Fruit fly (Drosophila melanogaster): ENCODE results near the gene CG14322.

The CG14322 gene

DNA sequence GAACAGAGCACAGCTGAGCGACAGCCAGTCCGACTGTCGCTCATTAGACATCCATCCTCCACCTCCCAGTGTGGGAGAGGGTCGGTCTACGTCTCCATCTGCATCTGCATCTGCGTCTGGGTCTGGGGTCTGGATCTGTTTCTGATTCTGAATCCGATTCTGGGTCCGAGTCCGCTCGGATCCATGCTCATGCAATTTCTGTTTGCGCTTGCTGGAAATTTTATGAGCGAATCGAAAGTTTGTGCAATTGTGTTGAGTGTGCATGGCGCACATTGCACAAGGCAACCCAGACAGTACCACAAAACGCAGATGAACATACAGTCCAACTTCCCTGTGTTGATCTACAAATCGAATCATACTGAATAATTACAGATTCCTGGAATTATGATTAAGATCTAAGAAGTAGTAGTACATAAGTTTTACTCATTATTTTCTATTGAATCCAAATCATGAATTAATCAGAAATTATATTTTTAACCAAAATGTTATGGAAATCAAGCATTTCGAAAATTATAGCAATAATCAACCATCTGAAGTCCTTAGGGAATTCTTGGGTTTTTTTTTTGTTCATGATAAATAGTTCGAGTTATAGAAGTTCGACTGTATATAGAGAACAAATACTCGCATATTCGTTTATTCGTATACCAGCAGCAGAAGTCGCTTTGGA lies 55.7 kb downstream of the CG14322 start (continued):
- no peak for TF ChIP-seq CG6175 (GFP tag; IDR thresholded peaks at IDR 0.05)
- TF ChIP-seq CG6854 (GFP tag; optimal IDR thresholded peaks at IDR 0.05), result no peak
- TF ChIP-seq lbe (GFP tag; optimal IDR thresholded peaks at IDR 0.05), result peak; percentile 82
- TF ChIP-seq knrl (GFP tag; IDR thresholded peaks at IDR 0.05; ENCODE audit: partially characterized antibody), result no peak
- no peak for TF ChIP-seq Six4 (GFP tag; optimal IDR thresholded peaks at IDR 0.05)
- TF ChIP-seq CG6254 (GFP tag; optimal IDR thresholded peaks at IDR 0.05), result no peak
- TF ChIP-seq CG9215 (GFP tag; IDR thresholded peaks at IDR 0.05), result no peak
- 0 out of 4 replicates have a peak, but pooled peaks have one; percentile 15 for TF ChIP-seq chinmo (GFP tag; IDR thresholded peaks at IDR 0.05; ENCODE audit: partially characterized antibody)
- TF ChIP-seq unpg (GFP tag; optimal IDR thresholded peaks at IDR 0.05), result no peak
- TF ChIP-seq Fer1 (GFP tag; optimal IDR thresholded peaks at IDR 0.05), result no peak
- TF ChIP-seq CG8765 (GFP tag; IDR thresholded peaks at IDR 0.05), result no peak
- no peak for TF ChIP-seq CG1233 (GFP tag; optimal IDR thresholded peaks at IDR 0.05)
- TF ChIP-seq trem (tag; optimal IDR thresholded peaks at IDR 0.05), result peak; percentile 11
- TF ChIP-seq nmo (GFP tag; optimal IDR thresholded peaks at IDR 0.05), result peak; percentile 30
- no peak for TF ChIP-seq tx (GFP tag; optimal IDR thresholded peaks at IDR 0.05)
- TF ChIP-seq CG17359 (tag; optimal IDR thresholded peaks at IDR 0.05), result peak; percentile 36
- TF ChIP-seq stwl (tag; optimal IDR thresholded peaks at IDR 0.05), result no peak
- no peak for TF ChIP-seq CG6765 (GFP tag; optimal IDR thresholded peaks at IDR 0.05)
- TF ChIP-seq dysf (GFP tag; IDR thresholded peaks at IDR 0.05), result 0 out of 3 replicates have a peak, but pooled peaks have one; percentile 10
- no peak for TF ChIP-seq CG6683 (GFP tag; optimal IDR thresholded peaks at IDR 0.05)
- no peak for TF ChIP-seq B-H1 (GFP tag; IDR thresholded peaks at IDR 0.05)
- TF ChIP-seq Sox100B (GFP tag; optimal IDR thresholded peaks at IDR 0.05), result peak; percentile 27
- TF ChIP-seq ewg (GFP tag; optimal IDR thresholded peaks at IDR 0.05), result no peak
- no peak for TF ChIP-seq CG17912 (GFP tag; optimal IDR thresholded peaks at IDR 0.05)
- TF ChIP-seq crp (GFP tag; optimal IDR thresholded peaks at IDR 0.05), result no peak
- no peak for TF ChIP-seq CG8281 (tag; optimal IDR thresholded peaks at IDR 0.05)
- no peak for TF ChIP-seq CG3995 (GFP tag; optimal IDR thresholded peaks at IDR 0.05)
- no peak for TF ChIP-seq CG12744 (GFP tag; optimal IDR thresholded peaks at IDR 0.05)
- no peak for TF ChIP-seq vnd (GFP tag; IDR thresholded peaks at IDR 0.05; ENCODE audit: partially characterized antibody)
- no peak for TF ChIP-seq pum (GFP tag; optimal IDR thresholded peaks at IDR 0.05)
- no peak for TF ChIP-seq CG11085 (GFP tag; IDR thresholded peaks at IDR 0.05)
- no peak for TF ChIP-seq CG4282 (GFP tag; optimal IDR thresholded peaks at IDR 0.05)
- TF ChIP-seq CG43689 (GFP tag; IDR thresholded peaks at IDR 0.05), result no peak
- TF ChIP-seq Oli (tag; optimal IDR thresholded peaks at IDR 0.05), result peak; percentile 40
- peak in 1 of 2 experiments; percentile 78 for TF ChIP-seq bsh (GFP tag; optimal IDR thresholded peaks at IDR 0.05)
- TF ChIP-seq exex (tag; optimal IDR thresholded peaks at IDR 0.05), result no peak
- TF ChIP-seq sim (GFP tag; IDR thresholded peaks at IDR 0.05), result no peak
- TF ChIP-seq corto (GFP tag; optimal IDR thresholded peaks at IDR 0.05), result peak; percentile 33
- no peak for TF ChIP-seq z (GFP tag; IDR thresholded peaks at IDR 0.05)
- no peak for TF ChIP-seq CG8290 (GFP tag; optimal IDR thresholded peaks at IDR 0.05)
- no peak for TF ChIP-seq CG8290 (tag; optimal IDR thresholded peaks at IDR 0.05)
- TF ChIP-seq cas (GFP tag; IDR thresholded peaks at IDR 0.05), result no peak
- no peak for TF ChIP-seq CG4854 (GFP tag; optimal IDR thresholded peaks at IDR 0.05)
- peak; percentile 4 for TF ChIP-seq Asciz (GFP tag; optimal IDR thresholded peaks at IDR 0.05)
- no peak for TF ChIP-seq rib (GFP tag; IDR thresholded peaks at IDR 0.05)
- TF ChIP-seq CG8924 (tag; optimal IDR thresholded peaks at IDR 0.05), result no peak
- no peak for TF ChIP-seq ato (GFP tag; IDR thresholded peaks at IDR 0.05; ENCODE audit: partially characterized antibody)
